Fruit fly (Drosophila melanogaster): Measurements from ENCODE around the gene Oatp30B.
A peak's percentile ranks its signal among the peaks of the same experiment; 100 is the strongest.

Oatp30B gene

DNA sequence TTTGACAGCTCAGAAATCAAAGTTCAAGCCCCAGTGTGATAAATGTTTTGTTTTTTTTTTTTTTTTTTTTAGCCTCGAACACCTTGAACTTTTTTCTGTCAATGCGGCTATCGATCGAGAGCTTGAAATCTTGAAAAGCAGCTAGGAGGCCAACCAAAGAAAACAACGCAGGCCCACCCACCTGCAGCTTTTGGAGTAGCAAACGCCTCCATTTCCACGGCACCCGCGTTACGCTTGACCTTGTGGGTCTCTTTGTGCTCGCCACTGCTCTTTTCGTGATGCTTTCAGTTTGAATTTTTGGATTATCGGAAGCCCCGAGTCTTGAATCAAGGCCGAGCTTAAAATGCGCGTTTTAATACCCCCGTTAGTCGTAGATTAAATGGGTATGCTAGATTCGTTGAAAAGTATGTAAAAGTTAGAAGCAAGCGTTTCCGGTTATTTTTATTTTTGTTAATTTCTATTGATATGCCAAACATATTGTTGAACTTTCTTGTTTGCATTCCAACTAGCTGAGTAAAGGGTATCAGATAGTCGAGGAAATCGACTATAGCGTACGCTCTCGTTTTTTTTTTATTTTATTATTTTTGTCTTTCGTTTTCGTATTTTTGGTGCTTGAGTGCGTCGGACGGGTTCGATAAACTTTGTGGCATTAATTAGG lies 18.1 kb upstream of the Oatp30B start:
- TF ChIP-seq GATAd (GFP tag; optimal IDR thresholded peaks at IDR 0.05) (no peak), Hnf4 (GFP tag; optimal IDR thresholded peaks at IDR 0.05) (peak; percentile 0), Hr83 (GFP tag; optimal IDR thresholded peaks at IDR 0.05; ENCODE audit: poor library complexity, severe bottlenecking) (no peak), Vsx2 (GFP tag; optimal IDR thresholded peaks at IDR 0.05; ENCODE audit: partially characterized antibody) (no peak), CG32264 (GFP tag; optimal IDR thresholded peaks at IDR 0.05) (no peak), Myc (optimal IDR thresholded peaks at IDR 0.05) (no peak), usp (GFP tag; optimal IDR thresholded peaks at IDR 0.05) (no peak), woc (GFP tag; optimal IDR thresholded peaks at IDR 0.05) (no peak), Hr78 (GFP tag; optimal IDR thresholded peaks at IDR 0.05) (no peak), HLH106 (tag; optimal IDR thresholded peaks at IDR 0.05) (no peak), sage (GFP tag; optimal IDR thresholded peaks at IDR 0.05) (no peak), dsf (GFP tag; optimal IDR thresholded peaks at IDR 0.05; ENCODE audit: borderline replicate concordance) (no peak), Sp1 (GFP tag; optimal IDR thresholded peaks at IDR 0.05) (no peak), Rel (GFP tag; optimal IDR thresholded peaks at IDR 0.05) (no peak), Rel (tag; optimal IDR thresholded peaks at IDR 0.05) (peak; percentile 17), Mio (GFP tag; optimal IDR thresholded peaks at IDR 0.05) (no peak), sv (GFP tag; optimal IDR thresholded peaks at IDR 0.05) (peak; percentile 67), rgr (GFP tag; optimal IDR thresholded peaks at IDR 0.05) (peak; percentile 43), jim (GFP tag; optimal IDR thresholded peaks at IDR 0.05) (no peak), lola (GFP tag; optimal IDR thresholded peaks at IDR 0.05) (no peak), OdsH (GFP tag; optimal IDR thresholded peaks at IDR 0.05) (peak; percentile 32), foxo (GFP tag; optimal IDR thresholded peaks at IDR 0.05) (peak in 1 of 2 experiments; percentile 58), ey (GFP tag; optimal IDR thresholded peaks at IDR 0.05) (peak; percentile 39), Abd-B (GFP tag; optimal IDR thresholded peaks at IDR 0.05) (no peak), N (GFP tag; optimal IDR thresholded peaks at IDR 0.05) (no peak), pan (optimal IDR thresholded peaks at IDR 0.05) (no peak), Dif (GFP tag; optimal IDR thresholded peaks at IDR 0.05; ENCODE audit: partially characterized antibody) (no peak), Jra (GFP tag; optimal IDR thresholded peaks at IDR 0.05) (no peak), Dfd (GFP tag; optimal IDR thresholded peaks at IDR 0.05) (no peak), br (GFP tag; optimal IDR thresholded peaks at IDR 0.05) (peak; percentile 11), tai (GFP tag; optimal IDR thresholded peaks at IDR 0.05) (no peak), brk (GFP tag; optimal IDR thresholded peaks at IDR 0.05) (peak; percentile 12), dl (GFP tag; optimal IDR thresholded peaks at IDR 0.05; ENCODE audit: insufficient read depth in 1 of 2, partially characterized antibody in 2 of 2) (no peak), psq (GFP tag; optimal IDR thresholded peaks at IDR 0.05) (peak; percentile 26), h (GFP tag; optimal IDR thresholded peaks at IDR 0.05) (peak; percentile 64), fru (GFP tag; optimal IDR thresholded peaks at IDR 0.05) (peak; percentile 5), CG9705 (GFP tag; optimal IDR thresholded peaks at IDR 0.05) (no peak), CrebA (GFP tag; optimal IDR thresholded peaks at IDR 0.05; ENCODE audit: borderline replicate concordance) (no peak), dmrt93B (GFP tag; optimal IDR thresholded peaks at IDR 0.05) (no peak)

- TF ChIP-seq woc (GFP tag; optimal IDR thresholded peaks at IDR 0.05) (no peak), Abd-B (GFP tag; optimal IDR thresholded peaks at IDR 0.05) (no peak), HLH106 (tag; optimal IDR thresholded peaks at IDR 0.05) (no peak), Jra (GFP tag; optimal IDR thresholded peaks at IDR 0.05) (no peak), dl (GFP tag; optimal IDR thresholded peaks at IDR 0.05; ENCODE audit: insufficient read depth in 1 of 2, partially characterized antibody in 2 of 2) (no peak), usp (GFP tag; optimal IDR thresholded peaks at IDR 0.05) (no peak), Myc (optimal IDR thresholded peaks at IDR 0.05) (no peak), GATAd (GFP tag; optimal IDR thresholded peaks at IDR 0.05) (no peak), rgr (GFP tag; optimal IDR thresholded peaks at IDR 0.05) (no peak), foxo (GFP tag; optimal IDR thresholded peaks at IDR 0.05) (no peak), Hnf4 (GFP tag; optimal IDR thresholded peaks at IDR 0.05) (no peak), CrebA (GFP tag; optimal IDR thresholded peaks at IDR 0.05; ENCODE audit: borderline replicate concordance) (no peak), CG9705 (GFP tag; optimal IDR thresholded peaks at IDR 0.05) (no peak), pan (optimal IDR thresholded peaks at IDR 0.05) (no peak), jim (GFP tag; optimal IDR thresholded peaks at IDR 0.05) (no peak), lola (GFP tag; optimal IDR thresholded peaks at IDR 0.05) (no peak), Rel (GFP tag; optimal IDR thresholded peaks at IDR 0.05) (no peak), Rel (tag; optimal IDR thresholded peaks at IDR 0.05) (no peak), CG32264 (GFP tag; optimal IDR thresholded peaks at IDR 0.05) (no peak), psq (GFP tag; optimal IDR thresholded peaks at IDR 0.05) (no peak), tai (GFP tag; optimal IDR thresholded peaks at IDR 0.05) (no peak)
Measured at dm6 chr2L:9505372-9506103, 15.5 kb upstream of the Oatp30B start.
